Worm (Caenorhabditis elegans): ENCODE results near the gene ZC239.16.

ce11 chrII:3248043-3248718 is 23.1 kb upstream of the ZC239.16 start, which contains the start of the genes fbxc-50 and C17F4.2:
- TF ChIP-seq elt-2 (tag; optimal IDR thresholded peaks at IDR 0.05) (no peak), pha-4 (tag; optimal IDR thresholded peaks at IDR 0.05) (no peak)
